Worm (Caenorhabditis elegans): ENCODE data around the gene tmed-4.

ce11 chrV:19899167-19899566 is 49.7 kb downstream of the tmed-4 start, which contains the start of gene Y116F11B.14:
- TF ChIP-seq efl-1 (optimal IDR thresholded peaks at IDR 0.05) (no peak), efl-1 (GFP tag; optimal IDR thresholded peaks at IDR 0.05 in 1 of 2) (no peak), elt-3 (tag; optimal IDR thresholded peaks at IDR 0.05) (no peak), nhr-237 (tag; optimal IDR thresholded peaks at IDR 0.05) (no peak), isw-1 (GFP tag; IDR thresholded peaks at IDR 0.05) (no peak), ceh-63 (GFP tag; optimal IDR thresholded peaks at IDR 0.05) (no peak)

Measured in whole organism, L1 larva.